Worm (Caenorhabditis elegans) whole organism, L4/young adult: Measurements from ENCODE around the gene rpac-40.

ENCODE experiments used
- W03F9.2 ChIP-seq: fragments of 150-350 bp; optimal IDR thresholded peaks from 2 replicates; lab custom pipeline; 2014; ENCODE audit warnings: missing biosample characterization, missing genetic modification characterization
- dao-5 ChIP-seq: sonication (generic microtip); optimal IDR thresholded peaks from 2 replicates; lab custom pipeline; 2016; ENCODE audit warnings: missing genotype, missing genetic modification characterization, moderate library complexity, missing compliant biosample characterization
- him-1 ChIP-seq: sonication (generic microtip); optimal IDR thresholded peaks from 2 replicates; lab custom pipeline; 2016; ENCODE audit warnings: missing genotype, missing genetic modification reagents, missing genetic modification characterization, missing compliant biosample characterization

ce11 chrV:4175624-4176023 is 23.7 kb upstream of the rpac-40 start, which contains the start of the genes coh-4 and pid-5:
- TF ChIP-seq W03F9.2 (tag; lab: Kevin White, UChicago), result peak; percentile 24
- TF ChIP-seq him-1, result no peak
- TF ChIP-seq dao-5, result no peak
